Worm (Caenorhabditis elegans) whole organism, L2 larva: ENCODE measurements around the gene ensh-1.

Experiments
- C34F6.9 ChIP-seq: fragments of 150-350 bp; optimal IDR thresholded peaks from 2 replicates; lab custom pipeline; 2014; ENCODE audit warnings: missing biosample characterization, missing genetic modification characterization
- F13H6.1 ChIP-seq: sonication (generic microtip); optimal IDR thresholded peaks from 2 replicates; lab custom pipeline; 2016; ENCODE audit warnings: missing genetic modification characterization, missing compliant biosample characterization
- R02D3.7 ChIP-seq: fragments of 150-350 bp; optimal IDR thresholded peaks from 2 replicates; lab custom pipeline; 2014; ENCODE audit warnings: missing biosample characterization, missing genetic modification characterization
- ZK546.5 ChIP-seq: sonication (generic microtip); optimal IDR thresholded peaks from 2 replicates; lab custom pipeline; 2017; ENCODE audit warnings: missing biosample characterization, missing genetic modification characterization
- alr-1 ChIP-seq: fragments of 150-350 bp; optimal IDR thresholded peaks from 2 replicates; lab custom pipeline; 2014; ENCODE audit warnings: missing biosample characterization, missing genetic modification characterization
- aly-2 ChIP-seq: fragments of 150-350 bp; optimal IDR thresholded peaks from 2 replicates; lab custom pipeline; 2014; ENCODE audit warnings: missing biosample characterization, missing genetic modification characterization
- ama-1 ChIP-seq: fragments of 150-350 bp; optimal IDR thresholded peaks from 2 replicates; lab custom pipeline; 2018; ENCODE audit warnings: inconsistent platforms
- blmp-1 ChIP-seq: sonication (generic microtip); optimal IDR thresholded peaks from 2 replicates; lab custom pipeline; 2017; ENCODE audit warnings: missing genetic modification characterization, mild to moderate bottlenecking, missing compliant biosample characterization, antibody characterized with exemption, moderate library complexity; ENCODE audit not compliant: insufficient read depth
- ceh-16 ChIP-seq: fragments of 150-350 bp; optimal IDR thresholded peaks from 2 replicates; lab custom pipeline; 2014; ENCODE audit warnings: missing biosample characterization, missing genetic modification characterization
- ceh-82 ChIP-seq: fragments of 150-350 bp; optimal IDR thresholded peaks from 2 replicates; lab custom pipeline; 2014; ENCODE audit warnings: missing biosample characterization, missing genetic modification characterization
- elt-1 ChIP-seq: fragments of 150-350 bp; optimal IDR thresholded peaks from 2 replicates; lab custom pipeline; 2014; ENCODE audit warnings: missing biosample characterization, missing genetic modification characterization
- fos-1 ChIP-seq: fragments of 150-350 bp; optimal IDR thresholded peaks from 2 replicates; lab custom pipeline; 2014; ENCODE audit warnings: missing biosample characterization, missing genetic modification characterization
- lin-11 ChIP-seq: fragments of 150-350 bp; sonication (generic microtip); optimal IDR thresholded peaks from 2 replicates; lab custom pipeline; 2014; ENCODE audit warnings: missing biosample characterization, missing genetic modification characterization, inconsistent platforms, mixed read lengths
- lin-13 ChIP-seq: fragments of 150-350 bp; optimal IDR thresholded peaks from 2 replicates; lab custom pipeline; 2014; ENCODE audit warnings: missing biosample characterization, missing genetic modification reagents, missing genetic modification characterization
- lin-39 ChIP-seq: fragments of 150-350 bp; optimal IDR thresholded peaks from 2 replicates; lab custom pipeline; 2014; ENCODE audit warnings: missing biosample characterization, missing genetic modification reagents, missing genetic modification characterization
- lsy-2 ChIP-seq, 2 experiments: fragments of 150-350 bp in 1 of 2; sonication (generic microtip) in 1 of 2; optimal IDR thresholded peaks; 2 replicates each; lab custom pipeline; 2014 to 2017; ENCODE audit warnings: missing biosample characterization in 2 of 2, missing genetic modification characterization in 2 of 2
- mbf-1 ChIP-seq: sonication (generic microtip); optimal IDR thresholded peaks from 2 replicates; lab custom pipeline; 2017; ENCODE audit warnings: missing biosample characterization, missing genetic modification characterization
- mdl-1 ChIP-seq, 2 experiments: fragments of 150-350 bp in 1 of 2; sonication (generic microtip) in 1 of 2; optimal IDR thresholded peaks; 2 replicates each; lab custom pipeline; 2017; ENCODE audit warnings: missing biosample characterization in 2 of 2, missing genetic modification characterization in 2 of 2
- nhr-11 ChIP-seq: fragments of 150-350 bp; optimal IDR thresholded peaks from 2 replicates; lab custom pipeline; 2014; ENCODE audit warnings: missing biosample characterization, missing genetic modification characterization
- nhr-12 ChIP-seq: fragments of 150-350 bp; optimal IDR thresholded peaks from 2 replicates; lab custom pipeline; 2014; ENCODE audit warnings: missing biosample characterization, missing genetic modification characterization
- nhr-129 ChIP-seq: fragments of 150-350 bp; optimal IDR thresholded peaks from 2 replicates; lab custom pipeline; 2014; ENCODE audit warnings: missing biosample characterization, missing genetic modification characterization
- nhr-21 ChIP-seq: fragments of 150-350 bp; optimal IDR thresholded peaks from 2 replicates; lab custom pipeline; 2014; ENCODE audit warnings: missing biosample characterization, missing genetic modification characterization
- nhr-23 ChIP-seq: fragments of 150-350 bp; optimal IDR thresholded peaks from 2 replicates; lab custom pipeline; 2014; ENCODE audit warnings: missing biosample characterization, missing genetic modification reagents, missing genetic modification characterization
- nhr-237 ChIP-seq: fragments of 150-350 bp; optimal IDR thresholded peaks from 2 replicates; lab custom pipeline; 2014; ENCODE audit warnings: missing biosample characterization, missing genetic modification characterization
- nhr-25 ChIP-seq: fragments of 150-350 bp; sonication (generic microtip); optimal IDR thresholded peaks from 3 replicates; lab custom pipeline; 2014; ENCODE audit warnings: missing biosample characterization, missing genetic modification characterization
- nhr-6 ChIP-seq: fragments of 150-350 bp; optimal IDR thresholded peaks from 2 replicates; lab custom pipeline; 2014; ENCODE audit warnings: missing biosample characterization, missing genetic modification characterization
- nhr-77 ChIP-seq: fragments of 150-350 bp; optimal IDR thresholded peaks from 2 replicates; lab custom pipeline; 2014; ENCODE audit warnings: missing biosample characterization, missing genetic modification characterization
- peb-1 ChIP-seq: fragments of 150-350 bp; optimal IDR thresholded peaks from 2 replicates; lab custom pipeline; 2014; ENCODE audit warnings: missing biosample characterization, missing genetic modification characterization
- sem-4 ChIP-seq: fragments of 150-350 bp; optimal IDR thresholded peaks from 2 replicates; lab custom pipeline; 2014; ENCODE audit warnings: missing biosample characterization, missing genetic modification reagents, missing genetic modification characterization
- skn-1 ChIP-seq: sonication (generic microtip); optimal IDR thresholded peaks from 2 replicates; lab custom pipeline; 2017; ENCODE audit warnings: missing biosample characterization, missing genetic modification characterization
- sma-3 ChIP-seq: sonication (generic microtip); optimal IDR thresholded peaks from 2 replicates; lab custom pipeline; 2016; ENCODE audit warnings: missing genetic modification reagents, missing genetic modification characterization, missing compliant biosample characterization
- sma-9 ChIP-seq, 2 experiments: fragments of 150-350 bp in 1 of 2; sonication (generic microtip) in 1 of 2; optimal IDR thresholded peaks; 2 replicates each; lab custom pipeline; 2014 to 2016; ENCODE audit warnings: missing genetic modification characterization in 2 of 2, mild to moderate bottlenecking in 1 of 2, missing biosample characterization in 1 of 2, missing compliant biosample characterization in 1 of 2, missing genetic modification reagents in 1 of 2, moderate library complexity in 1 of 2
- snpc-4 ChIP-seq: fragments of 150-350 bp; optimal IDR thresholded peaks from 2 replicates; lab custom pipeline; 2014; ENCODE audit warnings: missing biosample characterization, missing genetic modification characterization
- unc-39 ChIP-seq: fragments of 150-350 bp; optimal IDR thresholded peaks from 2 replicates; lab custom pipeline; 2014; ENCODE audit warnings: missing biosample characterization, missing genetic modification characterization
- unc-55 ChIP-seq: fragments of 150-350 bp; sonication (generic microtip); optimal IDR thresholded peaks from 3 replicates; lab custom pipeline; 2014; ENCODE audit warnings: missing biosample characterization, missing genetic modification reagents, missing genetic modification characterization
- unc-62 ChIP-seq: fragments of 150-350 bp; optimal IDR thresholded peaks from 2 replicates; lab custom pipeline; 2014; ENCODE audit warnings: missing biosample characterization, missing genetic modification reagents, missing genetic modification characterization
- zag-1 ChIP-seq: fragments of 150-350 bp; optimal IDR thresholded peaks from 2 replicates; lab custom pipeline; 2014; ENCODE audit warnings: missing biosample characterization, missing genetic modification characterization
- ztf-1 ChIP-seq: fragments of 200-800 bp; sonication (Bioruptor generic); conservative IDR thresholded peaks from 2 replicates; pipeline ENCODE4 v1.3.6; 2022; ENCODE audit warnings: missing genetic modification characterization, missing compliant biosample characterization

Gene ensh-1

DNA sequence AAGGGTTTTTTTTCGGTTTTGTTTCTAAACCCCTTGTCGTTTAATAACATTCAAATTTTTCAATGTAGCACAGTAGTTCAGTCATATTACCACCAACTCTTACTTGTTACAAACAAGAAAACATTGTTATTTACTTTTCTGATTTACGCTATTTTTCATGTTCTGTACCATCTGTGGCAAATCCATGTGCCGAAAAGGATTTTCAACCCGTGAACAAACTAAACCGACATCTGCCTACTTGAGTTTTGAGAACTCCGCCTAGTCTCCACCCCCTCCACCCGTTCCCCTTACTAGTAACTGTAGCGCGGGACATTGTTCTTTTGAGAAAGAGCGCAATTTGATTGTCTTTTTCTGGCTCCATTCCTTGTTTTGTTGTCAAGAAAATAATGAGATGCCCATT is at the start of gene ensh-1:
Gene ensh-1 (plus strand): TSS at position 301 of the 400 bp plus-strand sequence.
- TF ChIP-seq ama-1: no peak

DNA sequence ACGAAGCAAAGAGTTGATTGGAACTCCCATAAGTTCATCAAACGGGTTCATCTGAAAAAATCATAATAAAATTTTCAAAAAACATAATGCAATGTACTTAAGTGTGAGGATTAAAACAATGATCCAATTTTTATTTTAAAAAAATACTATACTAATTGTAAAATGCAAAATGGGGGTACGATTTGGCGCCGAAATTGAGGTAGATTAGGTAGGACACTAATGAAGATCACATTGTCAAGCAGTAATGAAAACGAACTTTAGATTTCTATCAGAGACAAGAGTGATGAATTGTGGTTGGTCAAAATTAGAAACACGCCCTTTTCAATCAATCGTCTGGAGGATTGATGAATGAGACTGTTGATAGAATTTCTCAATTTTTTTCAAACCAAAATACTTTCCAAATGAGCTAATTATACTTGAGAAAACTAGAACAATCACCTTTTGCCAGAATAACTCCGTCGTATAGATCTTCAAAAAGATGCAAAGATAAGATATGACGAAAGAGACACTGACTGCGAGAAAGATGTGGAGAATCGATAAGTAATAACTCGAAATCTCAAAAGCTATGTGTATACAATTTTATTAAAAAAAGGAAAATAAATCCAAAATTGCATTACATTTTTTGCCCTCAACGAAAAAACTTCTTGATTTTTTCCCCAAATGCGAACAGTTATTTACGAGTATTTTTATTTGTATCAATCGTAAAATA is 47.1 kb upstream of the ensh-1 start, which contains the start of gene C06E2.5:
Gene C06E2.5 (minus strand): TSS at position 51 of the 709 bp plus-strand sequence.
- TF ChIP-seq elt-1 (tag; lab: Kevin White, UChicago): peak; percentile 90
- TF ChIP-seq peb-1 (tag; lab: Kevin White, UChicago): no peak

DNA sequence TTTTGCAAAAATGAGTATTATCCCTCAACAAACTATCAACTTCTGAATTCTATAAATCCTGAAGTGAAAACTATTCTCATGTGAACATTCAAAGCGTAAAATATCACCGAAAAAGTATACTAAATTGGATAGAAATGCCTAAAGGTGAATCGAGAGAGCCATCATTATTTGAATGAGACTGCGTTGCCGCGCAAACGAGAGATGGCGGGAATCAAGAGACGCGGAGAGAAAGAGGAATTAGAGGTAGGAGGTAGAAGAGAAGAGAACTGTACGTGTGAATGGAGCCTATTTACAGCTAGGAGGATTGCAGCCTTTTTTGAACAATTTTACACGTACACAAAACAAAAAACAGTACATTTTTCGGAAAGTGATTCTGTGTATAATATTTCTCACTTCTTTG is 45.7 kb upstream of the ensh-1 start:
- no peak for TF ChIP-seq blmp-1 (tag; lab: Kevin White, UChicago)

DNA sequence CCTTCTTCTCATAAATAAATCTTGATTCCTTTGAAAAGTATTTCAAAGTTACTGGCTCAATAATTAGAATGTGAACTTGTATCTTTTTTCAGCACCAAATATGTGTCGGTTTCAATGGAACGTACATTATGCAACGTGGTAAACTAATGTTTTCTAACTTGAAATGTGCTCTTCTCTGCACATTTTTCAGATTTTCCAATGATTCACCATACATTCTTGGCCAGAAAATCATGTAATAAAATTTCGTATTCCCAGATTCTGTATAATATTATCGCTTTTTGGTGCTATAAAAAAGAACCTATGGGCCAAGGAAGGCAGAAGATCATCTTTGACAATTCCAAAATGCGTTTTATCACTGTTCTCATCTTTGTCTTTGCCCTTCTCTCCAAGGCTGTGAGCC is 44.2 kb upstream of the ensh-1 start, which contains the start of gene C06E2.9:
Gene C06E2.9 (plus strand): TSS at position 301 of the 400 bp plus-strand sequence.
- no peak for TF ChIP-seq nhr-237 (tag; lab: Kevin White, UChicago)
- no peak for TF ChIP-seq mbf-1
- TF ChIP-seq ama-1: no peak
- TF ChIP-seq nhr-77 (tag; lab: Kevin White, UChicago): no peak
- no peak for TF ChIP-seq unc-39 (tag; lab: Kevin White, UChicago)
- no peak for TF ChIP-seq lin-39 (tag; lab: Kevin White, UChicago)
- TF ChIP-seq ztf-1 (GFP tag; lab: Robert Waterston, UW): no peak
- TF ChIP-seq sma-9 (GFP tag; optimal IDR thresholded peaks at IDR 0.05; lab: Kevin White, UChicago): no peak
- TF ChIP-seq sma-9 (tag; optimal IDR thresholded peaks at IDR 0.05; lab: Kevin White, UChicago): no peak
- TF ChIP-seq nhr-21 (tag; lab: Kevin White, UChicago): no peak
- no peak for TF ChIP-seq skn-1 (tag; lab: Kevin White, UChicago)
- TF ChIP-seq snpc-4 (tag; lab: Kevin White, UChicago): no peak
- TF ChIP-seq nhr-6 (tag; lab: Kevin White, UChicago): no peak
- no peak for TF ChIP-seq mdl-1 (tag; optimal IDR thresholded peaks at IDR 0.05; lab: Kevin White, UChicago)
- TF ChIP-seq peb-1 (tag; lab: Kevin White, UChicago): no peak
- TF ChIP-seq lin-11: no peak
- no peak for TF ChIP-seq nhr-23 (tag; lab: Kevin White, UChicago)
- no peak for TF ChIP-seq F13H6.1 (tag; lab: Kevin White, UChicago)
- no peak for TF ChIP-seq sma-3 (GFP tag; lab: Kevin White, UChicago)
- TF ChIP-seq unc-62 (GFP tag; lab: Kevin White, UChicago): no peak

DNA sequence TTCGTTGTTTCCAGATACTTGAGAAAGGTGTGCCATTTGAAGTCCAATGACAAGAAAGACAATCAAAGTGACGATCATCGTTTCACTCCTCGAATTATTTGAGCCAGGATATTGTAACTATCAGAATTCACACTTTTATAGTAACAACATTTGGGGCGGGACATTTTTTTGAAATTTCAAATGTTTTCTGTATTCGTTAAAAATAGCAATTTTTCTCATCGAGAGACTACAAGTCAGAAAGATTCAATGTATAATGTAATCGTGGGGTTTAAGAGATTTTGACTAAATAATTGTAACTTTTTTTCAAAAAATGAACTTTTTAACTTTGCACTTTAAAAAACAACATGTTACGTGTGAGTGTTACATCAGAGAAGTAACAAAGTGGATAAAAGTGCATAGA is 38.6 kb upstream of the ensh-1 start, which contains the start of gene ins-9:
Gene ins-9 (minus strand): TSS at position 101 of the 400 bp plus-strand sequence.
- TF ChIP-seq sma-3 (GFP tag; lab: Kevin White, UChicago) (no peak), fos-1 (tag; lab: Kevin White, UChicago) (no peak), skn-1 (tag; lab: Kevin White, UChicago) (no peak), ceh-82 (no peak), sma-9 (GFP tag; optimal IDR thresholded peaks at IDR 0.05; lab: Kevin White, UChicago) (no peak), sma-9 (tag; optimal IDR thresholded peaks at IDR 0.05; lab: Kevin White, UChicago) (no peak), unc-62 (GFP tag; lab: Kevin White, UChicago) (no peak), nhr-6 (tag; lab: Kevin White, UChicago) (no peak)

DNA sequence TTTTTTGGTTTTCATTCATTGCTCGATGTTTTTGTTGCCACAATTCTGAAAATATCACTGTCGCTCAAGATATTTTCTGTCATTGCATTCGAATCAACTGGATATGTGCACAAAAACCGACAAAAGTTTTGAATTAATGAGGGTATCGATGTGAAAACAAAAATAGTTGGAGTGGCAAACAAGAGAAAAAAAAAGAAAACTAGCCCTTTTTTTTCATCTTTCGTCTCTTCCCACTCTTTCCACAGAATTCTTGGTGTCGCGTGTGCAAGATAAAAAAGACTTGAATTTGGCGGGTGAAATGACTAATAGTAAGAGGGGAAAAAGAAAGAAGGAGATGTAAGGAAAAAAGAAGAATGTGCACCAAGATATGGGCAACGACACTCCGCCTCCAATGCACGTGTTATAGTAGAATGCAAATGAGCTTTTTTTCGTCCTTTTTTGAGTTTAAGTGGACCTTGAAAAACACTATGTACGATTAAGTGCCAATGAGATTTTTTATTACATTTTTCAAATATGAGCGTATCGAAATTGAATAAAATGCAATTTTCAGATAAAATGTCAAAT is 36.0 kb upstream of the ensh-1 start, which contains the start of the genes ubc-22 and ubc-21:
Gene ubc-22 (minus strand): TSS at position 51 of the 564 bp plus-strand sequence.
Gene ubc-21 (plus strand): TSS at position 514 of the 564 bp plus-strand sequence.
- TF ChIP-seq aly-2 (tag; lab: Kevin White, UChicago): no peak
- peak; percentile 67 for TF ChIP-seq unc-55
- TF ChIP-seq sem-4 (tag; lab: Kevin White, UChicago): no peak
- TF ChIP-seq nhr-6 (tag; lab: Kevin White, UChicago): no peak
- peak; percentile 14 for TF ChIP-seq nhr-129 (tag; lab: Kevin White, UChicago)
- TF ChIP-seq F13H6.1 (tag; lab: Kevin White, UChicago): no peak
- TF ChIP-seq unc-39 (tag; lab: Kevin White, UChicago): no peak
- no peak for TF ChIP-seq ama-1
- peak; percentile 47 for TF ChIP-seq C34F6.9 (tag; lab: Kevin White, UChicago)
- no peak for TF ChIP-seq nhr-12
- TF ChIP-seq skn-1 (tag; lab: Kevin White, UChicago): no peak
- no peak for TF ChIP-seq snpc-4 (tag; lab: Kevin White, UChicago)
- no peak for TF ChIP-seq ceh-16 (tag; lab: Kevin White, UChicago)
- TF ChIP-seq zag-1 (tag; lab: Kevin White, UChicago): peak; percentile 5
- TF ChIP-seq alr-1 (tag; lab: Kevin White, UChicago): no peak
- TF ChIP-seq ZK546.5: no peak
- TF ChIP-seq nhr-77 (tag; lab: Kevin White, UChicago): no peak
- no peak for TF ChIP-seq nhr-237 (tag; lab: Kevin White, UChicago)
- no peak for TF ChIP-seq ztf-1 (GFP tag; lab: Robert Waterston, UW)
- no peak for TF ChIP-seq lin-13 (GFP tag; lab: Kevin White, UChicago)
- no peak for TF ChIP-seq lsy-2 (tag; optimal IDR thresholded peaks at IDR 0.05; lab: Kevin White, UChicago)
- no peak for TF ChIP-seq nhr-25 (tag; lab: Kevin White, UChicago)
- peak in 1 of 2 experiments; percentile 72 for TF ChIP-seq mdl-1 (tag; optimal IDR thresholded peaks at IDR 0.05; lab: Kevin White, UChicago)
- TF ChIP-seq nhr-11 (tag; lab: Kevin White, UChicago): no peak
- no peak for TF ChIP-seq lin-39 (tag; lab: Kevin White, UChicago)
- TF ChIP-seq R02D3.7 (tag; lab: Kevin White, UChicago): no peak
- no peak for TF ChIP-seq mbf-1
